Worm (Caenorhabditis elegans) whole organism, L3 larva: ENCODE measurements around the gene spp-28.

ENCODE experiments used
- ZK546.5 ChIP-seq: sonication (generic microtip); optimal IDR thresholded peaks from 2 replicates; lab custom pipeline; 2017; ENCODE audit warnings: missing biosample characterization, missing genetic modification characterization
- aly-2 ChIP-seq: fragments of 150-350 bp; optimal IDR thresholded peaks from 2 replicates; lab custom pipeline; 2014; ENCODE audit warnings: missing biosample characterization, missing genetic modification characterization
- ama-1 ChIP-seq: fragments of 150-350 bp; optimal IDR thresholded peaks from 2 replicates; lab custom pipeline; 2018
- ceh-82 ChIP-seq: fragments of 150-350 bp; optimal IDR thresholded peaks from 2 replicates; lab custom pipeline; 2014; ENCODE audit warnings: missing biosample characterization, missing genetic modification characterization
- daf-12 ChIP-seq: fragments of 150-350 bp; optimal IDR thresholded peaks from 2 replicates; lab custom pipeline; 2014; ENCODE audit warnings: missing biosample characterization, missing genetic modification reagents, missing genetic modification characterization
- elt-2 ChIP-seq: sonication (generic microtip); optimal IDR thresholded peaks from 2 replicates; lab custom pipeline; 2016; ENCODE audit warnings: missing genetic modification reagents, mild to moderate bottlenecking, missing genetic modification characterization, missing compliant biosample characterization
- fos-1 ChIP-seq: fragments of 150-350 bp; optimal IDR thresholded peaks from 2 replicates; lab custom pipeline; 2014; ENCODE audit warnings: missing biosample characterization, missing genetic modification characterization
- nfya-1 ChIP-seq: sonication (generic microtip); optimal IDR thresholded peaks from 2 replicates; lab custom pipeline; 2017; ENCODE audit warnings: missing genetic modification characterization, mild to moderate bottlenecking, missing compliant biosample characterization, antibody characterized with exemption, moderate library complexity; ENCODE audit not compliant: insufficient read depth
- nhr-237 ChIP-seq: fragments of 150-350 bp; optimal IDR thresholded peaks from 2 replicates; lab custom pipeline; 2014; ENCODE audit warnings: missing biosample characterization, missing genetic modification characterization
- unc-62 ChIP-seq: fragments of 150-350 bp; sonication (generic microtip); optimal IDR thresholded peaks from 4 replicates; lab custom pipeline; 2014; ENCODE audit warnings: missing biosample characterization, missing genetic modification reagents, missing genetic modification characterization
- zag-1 ChIP-seq: fragments of 150-350 bp; optimal IDR thresholded peaks from 2 replicates; lab custom pipeline; 2014; ENCODE audit warnings: missing biosample characterization, missing genetic modification characterization
- ztf-4 ChIP-seq: fragments of 150-350 bp; optimal IDR thresholded peaks from 2 replicates; lab custom pipeline; 2014; ENCODE audit warnings: missing biosample characterization, missing genetic modification characterization

DNA sequence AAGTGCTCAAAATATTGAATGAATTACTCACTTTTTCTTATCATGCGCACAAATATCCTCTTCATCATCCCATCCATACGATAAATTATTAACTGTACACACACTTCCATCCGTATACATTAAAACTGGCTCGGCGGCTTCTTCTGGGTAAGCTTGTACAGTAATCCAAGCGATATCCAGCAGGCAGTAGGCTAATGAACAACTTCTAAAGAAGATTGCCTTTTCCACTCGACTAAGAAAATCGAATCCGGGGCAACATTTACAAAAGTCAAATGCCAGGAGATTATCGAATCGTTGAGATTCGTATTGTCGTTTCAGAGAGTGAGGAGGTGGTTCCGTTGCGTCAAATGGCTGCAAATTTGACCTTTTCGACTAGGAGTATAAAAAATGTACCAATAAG, 41.2 kb upstream of the spp-28 start:
- no peak for TF ChIP-seq ama-1 (lab: Kevin White, UChicago)
- no peak for TF ChIP-seq aly-2
- no peak for TF ChIP-seq nfya-1 (tag; lab: Kevin White, UChicago)
- TF ChIP-seq unc-62 (GFP tag; lab: Kevin White, UChicago): no peak
- no peak for TF ChIP-seq ZK546.5 (tag; lab: Kevin White, UChicago)
- no peak for TF ChIP-seq nhr-237
- no peak for TF ChIP-seq zag-1 (tag; lab: Kevin White, UChicago)
- TF ChIP-seq elt-2 (tag; lab: Kevin White, UChicago): no peak
- no peak for TF ChIP-seq fos-1 (tag; lab: Kevin White, UChicago)
- TF ChIP-seq daf-12 (tag; lab: Kevin White, UChicago): no peak
- no peak for TF ChIP-seq ztf-4 (tag; lab: Kevin White, UChicago)
- no peak for TF ChIP-seq ceh-82 (tag; lab: Kevin White, UChicago)
